Fruit fly (Drosophila melanogaster): ENCODE measurements around the gene CG1116.
A peak's percentile ranks its signal among the peaks of the same experiment; 100 is the strongest.

The CG1116 gene

DNA sequence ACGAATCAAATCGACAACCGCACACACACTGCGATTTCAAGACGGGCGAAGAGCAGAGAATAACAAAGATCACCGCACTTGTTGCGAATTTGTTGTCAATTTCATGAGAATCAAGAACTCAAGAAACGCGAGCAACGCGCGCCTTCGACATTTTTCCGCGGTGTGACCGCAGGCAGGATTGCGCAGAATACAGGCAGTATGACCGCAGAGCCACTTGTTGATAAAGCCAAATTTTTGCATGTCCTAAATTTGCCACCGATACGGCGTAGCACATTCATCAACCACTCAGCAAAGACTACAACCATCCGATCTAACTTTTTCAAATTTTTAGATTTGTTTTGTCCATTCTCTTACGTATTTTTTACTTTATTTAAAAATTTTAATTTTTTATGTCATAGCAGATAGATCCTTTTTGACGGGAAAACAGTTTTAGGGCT is 2.2 kb upstream of the CG1116 start, which contains the start of gene cno (continued):
- TF ChIP-seq CG15011 (GFP tag; optimal IDR thresholded peaks at IDR 0.05): no peak
- no peak for TF ChIP-seq CG4328 (GFP tag; optimal IDR thresholded peaks at IDR 0.05)
- TF ChIP-seq CG11560 (tag; IDR thresholded peaks at IDR 0.05): no peak
- TF ChIP-seq unpg (GFP tag; optimal IDR thresholded peaks at IDR 0.05): no peak
- no peak for TF ChIP-seq CG32772 (GFP tag; IDR thresholded peaks at IDR 0.05)
- TF ChIP-seq ro (GFP tag; IDR thresholded peaks at IDR 0.05): no peak
- no peak for TF ChIP-seq Xbp1 (GFP tag; optimal IDR thresholded peaks at IDR 0.05)
- TF ChIP-seq Med (GFP tag): peak; percentile 89
- TF ChIP-seq gsb-n (tag; optimal IDR thresholded peaks at IDR 0.05): no peak
- TF ChIP-seq CG18764 (GFP tag; optimal IDR thresholded peaks at IDR 0.05): no peak
- no peak for TF ChIP-seq CG10209 (GFP tag; optimal IDR thresholded peaks at IDR 0.05)
- TF ChIP-seq fru (optimal IDR thresholded peaks at IDR 0.05): no peak
- peak; percentile 23; the same call in 1 of the 2 replicates for TF ChIP-seq onecut (GFP tag; IDR thresholded peaks at IDR 0.05)
- no peak for TF ChIP-seq CG3995 (GFP tag; optimal IDR thresholded peaks at IDR 0.05)
- TF ChIP-seq CG10543 (GFP tag; optimal IDR thresholded peaks at IDR 0.05): peak; percentile 33
- no peak for TF ChIP-seq Lpt (GFP tag; optimal IDR thresholded peaks at IDR 0.05)
- no peak for TF ChIP-seq zen2 (GFP tag; IDR thresholded peaks at IDR 0.05; ENCODE audit: partially characterized antibody)
- TF ChIP-seq TFAM (GFP tag; optimal IDR thresholded peaks at IDR 0.05): no peak
- peak; percentile 28; the same call in 1 of the 2 replicates for TF ChIP-seq bbx (GFP tag; IDR thresholded peaks at IDR 0.05; ENCODE audit: partially characterized antibody)
- peak; percentile 67 for TF ChIP-seq nom (GFP tag; optimal IDR thresholded peaks at IDR 0.05)
- 0 out of 3 replicates have a peak, but pooled peaks have one; percentile 37 for TF ChIP-seq Dbx (GFP tag; IDR thresholded peaks at IDR 0.05)
- TF ChIP-seq CG10267 (tag; optimal IDR thresholded peaks at IDR 0.05): peak; percentile 45
- peak; percentile 65 for TF ChIP-seq MESR4 (GFP tag; optimal IDR thresholded peaks at IDR 0.05)
- TF ChIP-seq Aef1 (GFP tag; IDR thresholded peaks at IDR 0.05): no peak
- TF ChIP-seq CG10274 (GFP tag; optimal IDR thresholded peaks at IDR 0.05): no peak
- TF ChIP-seq tll (GFP tag; optimal IDR thresholded peaks at IDR 0.05): no peak
- peak; percentile 94 for TF ChIP-seq CG33213 (GFP tag; optimal IDR thresholded peaks at IDR 0.05)
- TF ChIP-seq Meics (GFP tag; optimal IDR thresholded peaks at IDR 0.05): no peak
- peak; percentile 65 for TF ChIP-seq Ets97D (GFP tag; optimal IDR thresholded peaks at IDR 0.05)
- TF ChIP-seq CG11696 (GFP tag; IDR thresholded peaks at IDR 0.05): no peak
- TF ChIP-seq CG14860 (GFP tag; IDR thresholded peaks at IDR 0.05; ENCODE audit: partially characterized antibody): peak; percentile 21; the same call in 1 of the 3 replicates
- TF ChIP-seq ems (GFP tag; optimal IDR thresholded peaks at IDR 0.05): peak; percentile 28
- no peak for TF ChIP-seq CG31365 (tag; optimal IDR thresholded peaks at IDR 0.05)
- TF ChIP-seq Pdp1 (GFP tag; optimal IDR thresholded peaks at IDR 0.05): peak in 1 of 2 experiments; percentile 60
- no peak for TF ChIP-seq CG4854 (GFP tag; optimal IDR thresholded peaks at IDR 0.05)
- TF ChIP-seq usp (GFP tag; optimal IDR thresholded peaks at IDR 0.05): no peak
- no peak for TF ChIP-seq ERR (GFP tag; optimal IDR thresholded peaks at IDR 0.05)
- no peak for TF ChIP-seq Bteb2 (GFP tag; optimal IDR thresholded peaks at IDR 0.05)
- no peak for TF ChIP-seq HLH54F (GFP tag; optimal IDR thresholded peaks at IDR 0.05)
- no peak for TF ChIP-seq CG12071 (GFP tag; optimal IDR thresholded peaks at IDR 0.05)
- peak; percentile 67 for TF ChIP-seq CG15601 (tag; optimal IDR thresholded peaks at IDR 0.05)
- no peak for TF ChIP-seq gro (GFP tag; optimal IDR thresholded peaks at IDR 0.05)
- peak; percentile 91 for TF ChIP-seq Jarid2 (GFP tag; optimal IDR thresholded peaks at IDR 0.05)
- TF ChIP-seq tap (tag; optimal IDR thresholded peaks at IDR 0.05): no peak
- TF ChIP-seq Opbp (GFP tag; IDR thresholded peaks at IDR 0.05; ENCODE audit: partially characterized antibody): peak; percentile 46; the same call in 1 of the 3 replicates
- no peak; the same call in 2 of the 3 replicates for TF ChIP-seq CG3726 (GFP tag; IDR thresholded peaks at IDR 0.05)
- no peak for TF ChIP-seq Dad (GFP tag; optimal IDR thresholded peaks at IDR 0.05)
- no peak for TF ChIP-seq CG31224 (GFP tag; IDR thresholded peaks at IDR 0.05)
- TF ChIP-seq B-H1 (GFP tag; IDR thresholded peaks at IDR 0.05): no peak
- no peak for TF ChIP-seq sqz (GFP tag; optimal IDR thresholded peaks at IDR 0.05)
- no peak for TF ChIP-seq CG2120 (GFP tag; optimal IDR thresholded peaks at IDR 0.05)
